Fruit fly (Drosophila melanogaster) whole organism, embryonic: ENCODE data around the gene CG3841.

ENCODE experiments used
- CG11398 ChIP-seq: fragments of 200-800 bp; sonication (Bioruptor generic); optimal IDR thresholded peaks from 2 replicates; lab custom pipeline; 2016; ENCODE audit warnings: missing biosample characterization, missing genetic modification characterization
- CG11504 ChIP-seq: fragments of 200-800 bp; sonication (Bioruptor generic); optimal IDR thresholded peaks from 3 replicates; lab custom pipeline; 2019; ENCODE audit warnings: missing biosample characterization, mild to moderate bottlenecking, missing genetic modification characterization, moderate library complexity
- CG12071 ChIP-seq: fragments of 200-800 bp; sonication (Bioruptor generic); optimal IDR thresholded peaks from 3 replicates; lab custom pipeline; 2018; ENCODE audit warnings: missing biosample characterization, mild to moderate bottlenecking, missing genetic modification characterization
- CG1233 ChIP-seq: fragments of 200-800 bp; sonication (Bioruptor generic); optimal IDR thresholded peaks from 4 replicates; lab custom pipeline; 2018; ENCODE audit warnings: missing biosample characterization, mild to moderate bottlenecking, missing genetic modification characterization
- CG12744 ChIP-seq: fragments of 200-800 bp; sonication (Bioruptor generic); optimal IDR thresholded peaks from 2 replicates; lab custom pipeline; 2016; ENCODE audit warnings: missing biosample characterization, missing genetic modification characterization
- CG14667 ChIP-seq: fragments of 200-800 bp; sonication (Bioruptor generic); IDR thresholded peaks from 2 replicates; pipeline ENCODE4 v1.3.6; 2022; ENCODE audit warnings: missing biosample characterization, missing genetic modification characterization
- CG14860 ChIP-seq: fragments of 200-800 bp; sonication (Bioruptor generic); IDR thresholded peaks from 3 replicates; pipeline ENCODE4 v1.3.6; 2022; ENCODE audit warnings: missing biosample characterization, missing genetic modification characterization; ENCODE audit not compliant: partially characterized antibody
- CG15011 ChIP-seq: fragments of 200-800 bp; sonication (Bioruptor generic); optimal IDR thresholded peaks from 3 replicates; lab custom pipeline; 2018; ENCODE audit warnings: missing biosample characterization, mild to moderate bottlenecking, missing genetic modification characterization
- CG17359 ChIP-seq: fragments of 200-800 bp; sonication (Bioruptor generic); optimal IDR thresholded peaks from 3 replicates; lab custom pipeline; 2018; ENCODE audit warnings: missing biosample characterization, mild to moderate bottlenecking, missing genetic modification characterization, moderate library complexity
- CG17361 ChIP-seq: fragments of 200-800 bp; sonication (Bioruptor generic); IDR thresholded peaks from 3 replicates; pipeline ENCODE4 v1.3.6; 2022; ENCODE audit warnings: missing biosample characterization, missing genetic modification characterization
- CG31365 ChIP-seq: fragments of 200-800 bp; sonication (Bioruptor generic); optimal IDR thresholded peaks from 2 replicates; lab custom pipeline; 2018; ENCODE audit warnings: missing biosample characterization, mild to moderate bottlenecking, missing genetic modification characterization
- CG34376 ChIP-seq: fragments of 200-800 bp; sonication (Bioruptor generic); optimal IDR thresholded peaks from 2 replicates; lab custom pipeline; 2018; ENCODE audit warnings: missing biosample characterization, mild to moderate bottlenecking, missing genetic modification characterization
- CG6765 ChIP-seq: fragments of 200-800 bp; sonication (Bioruptor generic); optimal IDR thresholded peaks from 3 replicates; lab custom pipeline; 2017; ENCODE audit warnings: missing biosample characterization, mild to moderate bottlenecking, missing genetic modification characterization
- CG6813 ChIP-seq: fragments of 200-800 bp; sonication (Bioruptor generic); optimal IDR thresholded peaks from 2 replicates; lab custom pipeline; 2017; ENCODE audit warnings: missing biosample characterization, missing genetic modification characterization, mild to moderate bottlenecking, moderate library complexity, missing genetic modification reagents
- CG7357 ChIP-seq: fragments of 200-800 bp; sonication (Bioruptor generic); IDR thresholded peaks from 3 replicates; pipeline ENCODE4 v1.3.6; 2022; ENCODE audit warnings: missing biosample characterization, missing genetic modification characterization
- CG7987 ChIP-seq: fragments of 200-800 bp; sonication (Bioruptor generic); optimal IDR thresholded peaks from 2 replicates; lab custom pipeline; 2018; ENCODE audit warnings: missing biosample characterization, mild to moderate bottlenecking, missing genetic modification characterization, moderate library complexity
- CG9817 ChIP-seq: fragments of 200-800 bp; sonication (Bioruptor generic); optimal IDR thresholded peaks from 2 replicates; lab custom pipeline; 2018; ENCODE audit warnings: missing biosample characterization, mild to moderate bottlenecking, missing genetic modification characterization, moderate library complexity
- D19A ChIP-seq: fragments of 200-800 bp; optimal IDR thresholded peaks from 3 replicates; lab custom pipeline; 2019; ENCODE audit warnings: missing biosample characterization, mild to moderate bottlenecking, missing genetic modification characterization, moderate library complexity
- Deaf1 ChIP-seq: fragments of 200-800 bp; optimal IDR thresholded peaks from 3 replicates; lab custom pipeline; 2019; ENCODE audit warnings: missing biosample characterization, mild to moderate bottlenecking, missing genetic modification characterization, moderate library complexity
- Dll ChIP-seq: fragments of 200-800 bp; sonication (Bioruptor generic); IDR thresholded peaks from 4 replicates; pipeline ENCODE4 v1.3.6; 2022; ENCODE audit warnings: missing biosample characterization, missing genetic modification characterization; ENCODE audit not compliant: partially characterized antibody
- Dp ChIP-seq: fragments of 200-800 bp; sonication (Bioruptor generic); optimal IDR thresholded peaks from 2 replicates; lab custom pipeline; 2018; ENCODE audit warnings: missing biosample characterization, mild to moderate bottlenecking, missing genetic modification characterization, moderate library complexity
- E2f1 ChIP-seq: fragments of 200-800 bp; sonication (Bioruptor generic); IDR thresholded peaks from 2 replicates; pipeline ENCODE4 v1.3.6; 2022; ENCODE audit warnings: missing biosample characterization, missing genetic modification characterization
- Gsc ChIP-seq: fragments of 200-800 bp; sonication (Bioruptor generic); IDR thresholded peaks from 2 replicates; pipeline ENCODE4 v1.3.6; 2022; ENCODE audit warnings: missing biosample characterization, missing genetic modification characterization
- H15 ChIP-seq: fragments of 200-800 bp; sonication (Bioruptor generic); IDR thresholded peaks from 3 replicates; pipeline ENCODE4 v1.3.6; 2022; ENCODE audit warnings: missing biosample characterization, missing genetic modification characterization
- HHEX ChIP-seq: fragments of 200-800 bp; sonication (Bioruptor generic); optimal IDR thresholded peaks from 3 replicates; lab custom pipeline; 2017; ENCODE audit warnings: missing biosample characterization, mild to moderate bottlenecking, missing genetic modification characterization, missing genetic modification reagents
- Hr3 ChIP-seq: fragments of 200-800 bp; sonication (Bioruptor generic); optimal IDR thresholded peaks from 3 replicates; lab custom pipeline; 2016; ENCODE audit warnings: missing biosample characterization, missing genetic modification characterization
- Lim3 ChIP-seq: fragments of 200-800 bp; sonication (Bioruptor generic); IDR thresholded peaks from 2 replicates; pipeline ENCODE4 v1.3.6; 2022; ENCODE audit warnings: missing biosample characterization, missing genetic modification characterization
- MESR4 ChIP-seq: fragments of 200-800 bp; sonication (Bioruptor generic); optimal IDR thresholded peaks from 2 replicates; lab custom pipeline; 2018; ENCODE audit warnings: missing biosample characterization, mild to moderate bottlenecking, missing genetic modification characterization, moderate library complexity
- Mes4 ChIP-seq: fragments of 200-800 bp; sonication (Bioruptor generic); optimal IDR thresholded peaks from 2 replicates; lab custom pipeline; 2016; ENCODE audit warnings: missing biosample characterization, missing genetic modification characterization
- Mrtf ChIP-seq: fragments of 200-800 bp; sonication (Bioruptor generic); IDR thresholded peaks from 3 replicates; pipeline ENCODE4 v1.3.6; 2022; ENCODE audit warnings: missing biosample characterization, missing genetic modification characterization
- Oli ChIP-seq: fragments of 200-800 bp; sonication (Bioruptor generic); optimal IDR thresholded peaks from 2 replicates; lab custom pipeline; 2018; ENCODE audit warnings: missing biosample characterization, mild to moderate bottlenecking, missing genetic modification characterization, moderate library complexity
- Poxn ChIP-seq: fragments of 200-800 bp; sonication (Bioruptor generic); IDR thresholded peaks from 2 replicates; pipeline ENCODE4 v1.3.6; 2022; ENCODE audit warnings: missing biosample characterization, missing genetic modification characterization
- Sox100B ChIP-seq: fragments of 200-800 bp; sonication (Bioruptor generic); optimal IDR thresholded peaks from 3 replicates; lab custom pipeline; 2018; ENCODE audit warnings: missing biosample characterization, mild to moderate bottlenecking, missing genetic modification characterization
- Sox102F ChIP-seq: fragments of 200-800 bp; sonication (Bioruptor generic); optimal IDR thresholded peaks from 2 replicates; lab custom pipeline; 2018; ENCODE audit warnings: missing biosample characterization, mild to moderate bottlenecking, missing genetic modification characterization, moderate library complexity
- Sry-δ ChIP-seq: fragments of 200-800 bp; sonication (Bioruptor generic); optimal IDR thresholded peaks from 2 replicates; lab custom pipeline; 2016; ENCODE audit warnings: missing biosample characterization, missing genetic modification characterization
- ara ChIP-seq: fragments of 200-800 bp; sonication (Bioruptor generic); IDR thresholded peaks from 2 replicates; pipeline ENCODE4 v1.3.6; 2022; ENCODE audit warnings: missing biosample characterization, missing genetic modification characterization
- az2 ChIP-seq: fragments of 200-800 bp; sonication (Bioruptor generic); optimal IDR thresholded peaks from 3 replicates; lab custom pipeline; 2016; ENCODE audit warnings: missing biosample characterization, missing genetic modification characterization
- dan ChIP-seq: fragments of 200-800 bp; sonication (Bioruptor generic); IDR thresholded peaks from 2 replicates; pipeline ENCODE4 v1.3.6; 2022; ENCODE audit warnings: missing biosample characterization, missing genetic modification characterization
- en ChIP-seq: fragments of 200-800 bp; sonication (Bioruptor generic); optimal IDR thresholded peaks from 2 replicates; lab custom pipeline; 2016; ENCODE audit warnings: missing biosample characterization, missing genetic modification characterization
- eyg ChIP-seq: fragments of 200-800 bp; sonication (Bioruptor generic); optimal IDR thresholded peaks from 3 replicates; lab custom pipeline; 2016; ENCODE audit warnings: missing biosample characterization, missing genetic modification characterization
- insv ChIP-seq, 2 experiments: fragments of 200-800 bp; sonication (Bioruptor generic); optimal IDR thresholded peaks; 3 replicates each; lab custom pipeline; 2016 to 2018; ENCODE audit warnings: missing biosample characterization in 2 of 2, missing genetic modification characterization in 2 of 2
- lab ChIP-seq: fragments of 200-800 bp; sonication (Bioruptor generic); optimal IDR thresholded peaks from 3 replicates; lab custom pipeline; 2017; ENCODE audit warnings: missing biosample characterization, missing genetic modification characterization, mild to moderate bottlenecking, moderate library complexity, missing genetic modification reagents
- maf-S ChIP-seq: fragments of 200-800 bp; sonication (Bioruptor generic); optimal IDR thresholded peaks from 2 replicates; lab custom pipeline; 2016; ENCODE audit warnings: missing biosample characterization, missing genetic modification characterization
- oc ChIP-seq: fragments of 200-800 bp; sonication (Bioruptor generic); optimal IDR thresholded peaks from 2 replicates; lab custom pipeline; 2018; ENCODE audit warnings: missing biosample characterization, mild to moderate bottlenecking, missing genetic modification characterization, moderate library complexity
- phol ChIP-seq: fragments of 200-800 bp; sonication (Bioruptor generic); optimal IDR thresholded peaks from 3 replicates; lab custom pipeline; 2018; ENCODE audit warnings: missing biosample characterization, mild to moderate bottlenecking, missing genetic modification characterization, moderate library complexity
- sc ChIP-seq, 3 experiments: fragments of >200 bp in 2 of 3; fragments of 200-800 bp in 1 of 3; sonication (Bioruptor generic) in 1 of 3; optimal IDR thresholded peaks; 2 replicates in 2 of 3; 3 replicates in 1 of 3; lab custom pipeline; 2017; ENCODE audit warnings: mild to moderate bottlenecking in 1 of 3, missing biosample characterization in 1 of 3, missing genetic modification characterization in 1 of 3, missing genetic modification reagents in 1 of 3
- sisA ChIP-seq: fragments of 200-800 bp; sonication (Bioruptor generic); IDR thresholded peaks from 2 replicates; pipeline ENCODE4 v1.3.6; 2022; ENCODE audit warnings: missing biosample characterization, missing genetic modification characterization
- slp2 ChIP-seq: fragments of 200-800 bp; sonication (Bioruptor generic); optimal IDR thresholded peaks from 2 replicates; lab custom pipeline; 2016; ENCODE audit warnings: missing biosample characterization, missing genetic modification characterization
- zf30C ChIP-seq: fragments of 200-800 bp; sonication (Bioruptor generic); optimal IDR thresholded peaks from 3 replicates; lab custom pipeline; 2018; ENCODE audit warnings: missing biosample characterization, mild to moderate bottlenecking, missing genetic modification characterization

Gene CG3841

dm6 chr2L:9613006-9613690 lies 23.9 kb downstream of the CG3841 start, which contains the start of gene Trx2 (continued):
- TF ChIP-seq sc (optimal IDR thresholded peaks at IDR 0.05; lab: Kevin White, UChicago), result no peak
- TF ChIP-seq sc (GFP tag; optimal IDR thresholded peaks at IDR 0.05; lab: Kevin White, UChicago), result no peak
- no peak for TF ChIP-seq CG6813 (GFP tag; lab: Kevin White, UChicago)
- no peak for TF ChIP-seq slp2 (GFP tag; lab: Kevin White, UChicago)
- peak; percentile 44 for TF ChIP-seq MESR4
- TF ChIP-seq CG11398, result peak; percentile 39
- TF ChIP-seq oc (tag; lab: Kevin White, UChicago), result peak; percentile 14
- TF ChIP-seq lab (GFP tag; lab: Kevin White, UChicago), result peak; percentile 54
- TF ChIP-seq D19A, result no peak
- peak; percentile 35 for TF ChIP-seq HHEX
- TF ChIP-seq Dll, result 0 out of 4 replicates have a peak, but pooled peaks have one; percentile 17
- no peak for TF ChIP-seq Gsc (GFP tag; lab: Robert Waterston, UW)
- no peak for TF ChIP-seq CG7357 (GFP tag; lab: Robert Waterston, UW)
- no peak for TF ChIP-seq Sox102F (GFP tag; lab: Kevin White, UChicago)
- no peak for TF ChIP-seq CG31365 (tag; lab: Kevin White, UChicago)
- no peak for TF ChIP-seq CG15011 (GFP tag; lab: Kevin White, UChicago)
- no peak for TF ChIP-seq en (GFP tag; lab: Kevin White, UChicago)
- peak; percentile 77 for TF ChIP-seq CG34376 (GFP tag; lab: Kevin White, UChicago)
- TF ChIP-seq zf30C (GFP tag; lab: Kevin White, UChicago), result no peak
- no peak for TF ChIP-seq CG1233
- no peak for TF ChIP-seq CG12071 (GFP tag; lab: Kevin White, UChicago)
- TF ChIP-seq Oli, result no peak
- no peak for TF ChIP-seq az2 (GFP tag; lab: Kevin White, UChicago)
- TF ChIP-seq CG6765 (GFP tag; lab: Kevin White, UChicago), result peak; percentile 81
- TF ChIP-seq sisA (GFP tag; lab: Robert Waterston, UW), result no peak
- TF ChIP-seq Poxn (GFP tag; lab: Robert Waterston, UW), result no peak
- no peak for TF ChIP-seq CG9817
- no peak for TF ChIP-seq CG12744 (GFP tag; lab: Kevin White, UChicago)
- TF ChIP-seq maf-S (GFP tag; lab: Kevin White, UChicago), result no peak
- TF ChIP-seq H15 (GFP tag; lab: Robert Waterston, UW), result no peak
- TF ChIP-seq phol, result no peak
- peak; percentile 30 for TF ChIP-seq Deaf1 (tag; lab: Kevin White, UChicago)
- TF ChIP-seq Mes4, result no peak
- no peak for TF ChIP-seq Sry-δ (GFP tag; lab: Kevin White, UChicago)
- TF ChIP-seq Sox100B (GFP tag; lab: Kevin White, UChicago), result no peak
- no peak for TF ChIP-seq eyg (GFP tag; lab: Kevin White, UChicago)
- no peak for TF ChIP-seq E2f1 (GFP tag; lab: Robert Waterston, UW)
- TF ChIP-seq dan, result no peak
- TF ChIP-seq CG17361 (GFP tag; lab: Robert Waterston, UW), result no peak
- TF ChIP-seq CG17359 (tag; lab: Kevin White, UChicago), result peak; percentile 6
- TF ChIP-seq Mrtf (GFP tag; lab: Robert Waterston, UW), result no peak
- no peak for TF ChIP-seq CG11504
- TF ChIP-seq ara (GFP tag; lab: Robert Waterston, UW), result no peak
- no peak for TF ChIP-seq CG14667 (GFP tag; lab: Robert Waterston, UW)
- no peak for TF ChIP-seq Lim3
- TF ChIP-seq Dp, result peak; percentile 57
- TF ChIP-seq CG7987 (GFP tag; lab: Kevin White, UChicago), result peak; percentile 46
- peak in 1 of 2 experiments; percentile 67 for TF ChIP-seq insv (GFP tag; optimal IDR thresholded peaks at IDR 0.05; lab: Kevin White, UChicago)
- TF ChIP-seq CG14860 (GFP tag; lab: Robert Waterston, UW), result no peak
- no peak for TF ChIP-seq Hr3 (GFP tag; lab: Kevin White, UChicago)
